Fruit fly (Drosophila melanogaster) whole organism, embryonic: Measurements from ENCODE around the gene CG10068.

ENCODE experiments used
- Asciz ChIP-seq: fragments of 200-800 bp; sonication (Bioruptor generic); optimal IDR thresholded peaks from 2 replicates; lab custom pipeline; 2017; ENCODE audit warnings: missing biosample characterization, mild to moderate bottlenecking, missing genetic modification characterization, missing genetic modification reagents
- Bdp1 ChIP-seq: fragments of 200-800 bp; sonication (Bioruptor generic); optimal IDR thresholded peaks from 3 replicates; lab custom pipeline; 2016; ENCODE audit warnings: missing biosample characterization, missing genetic modification characterization
- CG10431 ChIP-seq: fragments of 200-800 bp; sonication (Bioruptor generic); optimal IDR thresholded peaks from 3 replicates; lab custom pipeline; 2018; ENCODE audit warnings: missing biosample characterization, mild to moderate bottlenecking, missing genetic modification characterization
- CG10543 ChIP-seq: fragments of 200-800 bp; sonication (Bioruptor generic); optimal IDR thresholded peaks from 3 replicates; lab custom pipeline; 2017; ENCODE audit warnings: missing biosample characterization, mild to moderate bottlenecking, missing genetic modification characterization, moderate library complexity
- CG11085 ChIP-seq: fragments of 200-800 bp; sonication (Bioruptor generic); IDR thresholded peaks from 2 replicates; pipeline ENCODE4 v1.3.6; 2022; ENCODE audit warnings: missing biosample characterization, missing genetic modification characterization
- CG12155 ChIP-seq: fragments of 200-800 bp; sonication (Bioruptor generic); optimal IDR thresholded peaks from 3 replicates; lab custom pipeline; 2016; ENCODE audit warnings: missing biosample characterization, missing genetic modification characterization
- CG13287 ChIP-seq: fragments of 200-800 bp; sonication (Bioruptor generic); IDR thresholded peaks from 2 replicates; pipeline ENCODE4 v1.3.6; 2022; ENCODE audit warnings: missing biosample characterization, missing genetic modification characterization; ENCODE audit not compliant: partially characterized antibody
- CG13624 ChIP-seq: fragments of 200-800 bp; sonication (Bioruptor generic); optimal IDR thresholded peaks from 2 replicates; lab custom pipeline; 2016; ENCODE audit warnings: missing biosample characterization, missing genetic modification characterization
- CG1602 ChIP-seq: fragments of 200-800 bp; sonication (Bioruptor generic); optimal IDR thresholded peaks from 3 replicates; lab custom pipeline; 2016; ENCODE audit warnings: missing biosample characterization, missing genetic modification characterization
- CG16813 ChIP-seq: fragments of 200-800 bp; sonication (Bioruptor generic); IDR thresholded peaks from 3 replicates; pipeline ENCODE4 v1.3.6; 2022; ENCODE audit warnings: missing biosample characterization, missing genetic modification characterization; ENCODE audit not compliant: partially characterized antibody
- CG30020 ChIP-seq: fragments of 200-800 bp; optimal IDR thresholded peaks from 2 replicates; lab custom pipeline; 2019; ENCODE audit warnings: missing biosample characterization, mild to moderate bottlenecking, missing genetic modification characterization, moderate library complexity
- CG31388 ChIP-seq: fragments of 200-800 bp; sonication (Bioruptor generic); optimal IDR thresholded peaks from 2 replicates; lab custom pipeline; 2016; ENCODE audit warnings: missing biosample characterization, missing genetic modification characterization
- CG3281 ChIP-seq: fragments of 200-800 bp; sonication (Bioruptor generic); optimal IDR thresholded peaks from 3 replicates; lab custom pipeline; 2017; ENCODE audit warnings: missing biosample characterization, mild to moderate bottlenecking, missing genetic modification characterization
- CG34422 ChIP-seq: fragments of 200-800 bp; sonication (Bioruptor generic); IDR thresholded peaks from 3 replicates; pipeline ENCODE4 v1.3.6; 2022; ENCODE audit warnings: missing biosample characterization, missing genetic modification characterization
- CG5245 ChIP-seq: fragments of 200-800 bp; sonication (Bioruptor generic); optimal IDR thresholded peaks from 3 replicates; lab custom pipeline; 2016; ENCODE audit warnings: missing biosample characterization, missing genetic modification characterization
- CG6654 ChIP-seq: fragments of 200-800 bp; sonication (Bioruptor generic); optimal IDR thresholded peaks from 2 replicates; lab custom pipeline; 2017; ENCODE audit warnings: missing biosample characterization, mild to moderate bottlenecking, missing genetic modification characterization
- CG8281 ChIP-seq: fragments of 200-800 bp; sonication (Bioruptor generic); optimal IDR thresholded peaks from 2 replicates; lab custom pipeline; 2018; ENCODE audit warnings: missing biosample characterization, mild to moderate bottlenecking, missing genetic modification characterization, moderate library complexity
- CG8388 ChIP-seq: fragments of 200-800 bp; sonication (Bioruptor generic); optimal IDR thresholded peaks from 2 replicates; lab custom pipeline; 2019; ENCODE audit warnings: missing biosample characterization, mild to moderate bottlenecking, missing genetic modification characterization, moderate library complexity
- CG9932 ChIP-seq: fragments of 200-800 bp; sonication (Bioruptor generic); IDR thresholded peaks from 2 replicates; pipeline ENCODE4 v1.3.6; 2022; ENCODE audit warnings: missing biosample characterization, missing genetic modification characterization
- D ChIP-seq, 2 experiments: fragments of 200-800 bp in 1 of 2; fragments of >200 bp in 1 of 2; sonication (Bioruptor generic) in 1 of 2; optimal IDR thresholded peaks; 2 replicates in 1 of 2; 3 replicates in 1 of 2; lab custom pipeline; 2017; ENCODE audit warnings: mild to moderate bottlenecking in 1 of 2, missing biosample characterization in 1 of 2, missing genetic modification characterization in 1 of 2, missing genetic modification reagents in 1 of 2
- E2f1 ChIP-seq: fragments of 200-800 bp; sonication (Bioruptor generic); IDR thresholded peaks from 2 replicates; pipeline ENCODE4 v1.3.6; 2022; ENCODE audit warnings: missing biosample characterization, missing genetic modification characterization
- GATAe ChIP-seq: fragments of 200-800 bp; sonication (Bioruptor generic); conservative IDR thresholded peaks from 2 replicates; pipeline ENCODE4 v1.3.6; 2022; ENCODE audit warnings: missing biosample characterization, missing genetic modification characterization
- Gug ChIP-seq: fragments of 200-800 bp; sonication (Bioruptor generic); IDR thresholded peaks from 4 replicates; pipeline ENCODE4 v1.3.6; 2022; ENCODE audit warnings: missing biosample characterization, missing genetic modification characterization
- HHEX ChIP-seq: fragments of 200-800 bp; sonication (Bioruptor generic); optimal IDR thresholded peaks from 3 replicates; lab custom pipeline; 2017; ENCODE audit warnings: missing biosample characterization, mild to moderate bottlenecking, missing genetic modification characterization, missing genetic modification reagents
- Lhr ChIP-seq: fragments of 200-800 bp; sonication (Bioruptor generic); optimal IDR thresholded peaks from 3 replicates; lab custom pipeline; 2017; ENCODE audit warnings: mild to moderate bottlenecking, missing biosample characterization, missing genetic modification reagents, missing genetic modification characterization
- MESR4 ChIP-seq: fragments of 200-800 bp; sonication (Bioruptor generic); optimal IDR thresholded peaks from 2 replicates; lab custom pipeline; 2018; ENCODE audit warnings: missing biosample characterization, mild to moderate bottlenecking, missing genetic modification characterization, moderate library complexity
- Med ChIP-seq: fragments of 200-800 bp; sonication (Bioruptor generic); peaks from one replicate; lab custom pipeline; 2016; ENCODE audit warnings: missing biosample characterization, missing genetic modification characterization, mild to moderate bottlenecking, inconsistent platforms, moderate library complexity
- NFAT ChIP-seq: fragments of 200-800 bp; sonication (Bioruptor generic); IDR thresholded peaks from 2 replicates; pipeline ENCODE4 v1.3.6; 2022; ENCODE audit warnings: missing biosample characterization, missing genetic modification characterization
- Optix ChIP-seq: fragments of 200-800 bp; sonication (Bioruptor generic); IDR thresholded peaks from 3 replicates; pipeline ENCODE4 v1.3.6; 2022; ENCODE audit warnings: missing biosample characterization, missing genetic modification characterization
- Vsx1 ChIP-seq: fragments of 200-800 bp; sonication (Bioruptor generic); optimal IDR thresholded peaks from 2 replicates; lab custom pipeline; 2017; ENCODE audit warnings: missing biosample characterization, mild to moderate bottlenecking, missing genetic modification characterization, missing genetic modification reagents
- amos ChIP-seq: fragments of 200-800 bp; sonication (Bioruptor generic); IDR thresholded peaks from 2 replicates; pipeline ENCODE4 v1.3.6; 2022; ENCODE audit warnings: missing biosample characterization, missing genetic modification characterization; ENCODE audit not compliant: partially characterized antibody
- bsh ChIP-seq, 2 experiments: fragments of 200-800 bp; sonication (Bioruptor generic); optimal IDR thresholded peaks; 2 replicates each; lab custom pipeline; 2017 to 2018; ENCODE audit warnings: mild to moderate bottlenecking in 2 of 2, missing biosample characterization in 2 of 2, missing genetic modification characterization in 2 of 2, moderate library complexity in 1 of 2
- cato ChIP-seq: fragments of 200-800 bp; sonication (Bioruptor generic); optimal IDR thresholded peaks from 2 replicates; lab custom pipeline; 2016; ENCODE audit warnings: missing biosample characterization, missing genetic modification characterization, borderline replicate concordance
- caup ChIP-seq: fragments of 200-800 bp; sonication (Bioruptor generic); optimal IDR thresholded peaks from 3 replicates; lab custom pipeline; 2017; ENCODE audit warnings: missing biosample characterization, mild to moderate bottlenecking, missing genetic modification characterization, moderate library complexity; ENCODE audit not compliant: severe bottlenecking
- cg ChIP-seq: fragments of 200-800 bp; sonication (Bioruptor generic); optimal IDR thresholded peaks from 3 replicates; lab custom pipeline; 2019; ENCODE audit warnings: missing biosample characterization, mild to moderate bottlenecking, missing genetic modification characterization, moderate library complexity
- ftz-f1 ChIP-seq: fragments of 200-800 bp; sonication (Bioruptor generic); optimal IDR thresholded peaks from 2 replicates; lab custom pipeline; 2016; ENCODE audit warnings: missing biosample characterization, missing genetic modification characterization
- gfzf ChIP-seq: fragments of 200-800 bp; sonication (Bioruptor generic); optimal IDR thresholded peaks from 2 replicates; lab custom pipeline; 2016; ENCODE audit warnings: missing biosample characterization, mild to moderate bottlenecking, missing genetic modification characterization, moderate library complexity
- gt ChIP-seq: fragments of 200-800 bp; sonication (Bioruptor generic); IDR thresholded peaks from 2 replicates; pipeline ENCODE4 v1.3.6; 2022; ENCODE audit warnings: missing biosample characterization, missing genetic modification characterization
- ken ChIP-seq: fragments of 200-800 bp; sonication (Bioruptor generic); IDR thresholded peaks from 3 replicates; pipeline ENCODE4 v1.3.6; 2022; ENCODE audit warnings: missing biosample characterization, missing genetic modification characterization
- otp ChIP-seq: fragments of 200-800 bp; sonication (Bioruptor generic); IDR thresholded peaks from 3 replicates; pipeline ENCODE4, ENCODE4 v1.3.6; 2022; ENCODE audit warnings: missing biosample characterization, missing genetic modification characterization
- pita ChIP-seq: fragments of 200-800 bp; sonication (Bioruptor generic); optimal IDR thresholded peaks from 2 replicates; lab custom pipeline; 2017; ENCODE audit warnings: missing biosample characterization, mild to moderate bottlenecking, missing genetic modification characterization
- pros ChIP-seq: fragments of 200-800 bp; sonication (Bioruptor generic); optimal IDR thresholded peaks from 3 replicates; lab custom pipeline; 2019; ENCODE audit warnings: missing biosample characterization, mild to moderate bottlenecking, missing genetic modification characterization, moderate library complexity
- sc ChIP-seq, 3 experiments: fragments of >200 bp in 2 of 3; fragments of 200-800 bp in 1 of 3; sonication (Bioruptor generic) in 1 of 3; optimal IDR thresholded peaks; 2 replicates in 2 of 3; 3 replicates in 1 of 3; lab custom pipeline; 2017; ENCODE audit warnings: mild to moderate bottlenecking in 1 of 3, missing biosample characterization in 1 of 3, missing genetic modification characterization in 1 of 3, missing genetic modification reagents in 1 of 3
- sens-2 ChIP-seq: fragments of 200-800 bp; sonication (Bioruptor generic); IDR thresholded peaks from 2 replicates; pipeline ENCODE4 v1.3.6; 2022; ENCODE audit warnings: missing biosample characterization, missing genetic modification characterization
- sim ChIP-seq: fragments of 200-800 bp; sonication (Bioruptor generic); IDR thresholded peaks from 2 replicates; pipeline ENCODE4 v1.3.6; 2022; ENCODE audit warnings: missing biosample characterization, missing genetic modification characterization
- twi ChIP-seq: fragments of 200-800 bp; optimal IDR thresholded peaks from 2 replicates; lab custom pipeline; 2019; ENCODE audit warnings: missing biosample characterization, mild to moderate bottlenecking, missing genetic modification characterization, moderate library complexity
- vnd ChIP-seq: fragments of 200-800 bp; sonication (Bioruptor generic); IDR thresholded peaks from 3 replicates; pipeline ENCODE4 v1.3.6; 2022; ENCODE audit warnings: missing biosample characterization, missing genetic modification characterization; ENCODE audit not compliant: partially characterized antibody

Gene CG10068

DNA sequence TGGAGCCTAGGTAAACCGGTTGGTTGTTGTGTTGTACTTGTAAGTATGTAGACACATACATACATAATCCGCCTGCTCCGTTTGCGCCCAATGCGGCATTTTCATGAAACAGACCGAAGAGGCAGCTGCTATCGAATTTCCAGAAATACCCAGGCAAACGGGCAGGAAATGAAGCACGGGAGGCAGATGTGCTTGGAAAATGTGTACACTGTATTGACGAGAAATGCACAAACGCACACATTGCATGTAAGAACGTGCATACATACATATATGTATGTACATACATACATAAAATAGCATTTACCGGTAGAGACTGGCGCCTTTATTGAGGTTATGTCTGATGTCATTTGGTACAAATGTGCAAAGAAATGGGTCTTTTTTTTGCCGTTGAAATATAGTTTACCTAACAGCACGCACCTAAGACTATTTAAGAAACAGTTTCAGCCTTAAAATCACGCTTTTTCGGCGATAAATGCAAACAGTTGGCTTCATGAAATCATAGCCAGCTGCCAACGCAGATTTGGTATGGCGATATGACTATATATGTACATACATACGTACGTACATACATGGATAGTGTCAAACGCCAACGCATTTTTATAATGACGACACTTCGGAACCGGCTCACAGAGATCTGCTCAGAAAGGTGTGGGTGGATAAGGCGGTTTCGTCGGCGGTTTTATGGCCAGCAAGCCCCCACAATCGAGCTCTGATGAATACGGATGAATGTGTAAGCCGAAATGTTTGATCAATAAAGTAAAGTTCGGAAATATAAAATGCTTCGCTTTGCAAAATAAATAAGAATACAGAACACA, 38.1 kb downstream of the CG10068 start (continued):
- TF ChIP-seq Optix (GFP tag; lab: Robert Waterston, UW) (no peak), gt (GFP tag; lab: Robert Waterston, UW) (no peak), gfzf (no peak), ken (GFP tag; lab: Robert Waterston, UW) (no peak), CG11085 (GFP tag; lab: Robert Waterston, UW) (no peak), Asciz (GFP tag; lab: Kevin White, UChicago) (no peak), CG3281 (GFP tag; lab: Kevin White, UChicago) (no peak), Med (GFP tag; lab: Kevin White, UChicago) (peak; percentile 41), cato (no peak), pita (GFP tag; lab: Kevin White, UChicago) (no peak), CG13624 (GFP tag; lab: Kevin White, UChicago) (no peak), CG31388 (no peak), D (optimal IDR thresholded peaks at IDR 0.05; lab: Kevin White, UChicago) (peak; percentile 93), D (GFP tag; optimal IDR thresholded peaks at IDR 0.05; lab: Kevin White, UChicago) (no peak), bsh (GFP tag; optimal IDR thresholded peaks at IDR 0.05; lab: Kevin White, UChicago) (no peak), CG10431 (peak; percentile 34), CG34422 (GFP tag; lab: Robert Waterston, UW) (peak; percentile 70; the same call in 1 of the 3 replicates), ftz-f1 (GFP tag; lab: Kevin White, UChicago) (no peak), NFAT (GFP tag; lab: Robert Waterston, UW) (no peak), MESR4 (GFP tag; lab: Kevin White, UChicago) (peak; percentile 19), CG12155 (GFP tag; lab: Kevin White, UChicago) (no peak), GATAe (GFP tag; lab: Robert Waterston, UW) (no peak), Gug (no peak), CG9932 (no peak), CG16813 (GFP tag; lab: Robert Waterston, UW) (no peak), cg (GFP tag; lab: Kevin White, UChicago) (peak; percentile 75), CG5245 (GFP tag; lab: Kevin White, UChicago) (no peak), HHEX (GFP tag; lab: Kevin White, UChicago) (no peak), otp (GFP tag; lab: Robert Waterston, UW) (no peak), sc (optimal IDR thresholded peaks at IDR 0.05; lab: Kevin White, UChicago) (no peak), sc (GFP tag; optimal IDR thresholded peaks at IDR 0.05; lab: Kevin White, UChicago) (no peak), vnd (GFP tag; lab: Robert Waterston, UW) (no peak), CG30020 (tag; lab: Kevin White, UChicago) (peak; percentile 67), sim (GFP tag; lab: Robert Waterston, UW) (no peak), amos (GFP tag; lab: Robert Waterston, UW) (0 out of 2 replicates have a peak, but pooled peaks have one; percentile 11), CG8281 (no peak), Vsx1 (GFP tag; lab: Kevin White, UChicago) (no peak), twi (peak; percentile 81), E2f1 (GFP tag; lab: Robert Waterston, UW) (no peak), CG13287 (GFP tag; lab: Robert Waterston, UW) (no peak), CG10543 (no peak), Lhr (GFP tag; lab: Kevin White, UChicago) (no peak), caup (GFP tag; lab: Kevin White, UChicago) (peak; percentile 3), CG8388 (GFP tag; lab: Kevin White, UChicago) (no peak), sens-2 (GFP tag; lab: Robert Waterston, UW) (no peak), Bdp1 (GFP tag; lab: Kevin White, UChicago) (no peak), pros (GFP tag; lab: Kevin White, UChicago) (no peak), CG1602 (GFP tag; lab: Kevin White, UChicago) (no peak), CG6654 (GFP tag; lab: Kevin White, UChicago) (no peak)
